Fruit fly (Drosophila melanogaster): ENCODE measurements around the gene Exo84.

dm6 chr3R:26011542-26011941 lies 40.5 kb downstream of the Exo84 start:
- TF ChIP-seq CTCF (optimal IDR thresholded peaks at IDR 0.05) = no peak
- no peak for TF ChIP-seq CG8478 (optimal IDR thresholded peaks at IDR 0.05)
